Fruit fly (Drosophila melanogaster) whole organism, adult: ENCODE measurements around the gene CG31639.

ENCODE experiments used
- CG7045 ChIP-seq: fragments of 200-800 bp; sonication (Bioruptor generic); optimal IDR thresholded peaks from 2 replicates; lab custom pipeline; 2017; ENCODE audit warnings: missing biosample characterization, mild to moderate bottlenecking, missing genetic modification characterization
- Crg-1 ChIP-seq: fragments of 200-800 bp; sonication (Bioruptor generic); optimal IDR thresholded peaks from 2 replicates; lab custom pipeline; 2016; ENCODE audit warnings: missing biosample characterization, missing genetic modification characterization
- Hr96 ChIP-seq: fragments of 200-800 bp; sonication (Bioruptor generic); optimal IDR thresholded peaks from 2 replicates; lab custom pipeline; 2016; ENCODE audit warnings: missing biosample characterization, missing genetic modification characterization
- cic ChIP-seq: fragments of 200-800 bp; sonication (Bioruptor generic); optimal IDR thresholded peaks from 2 replicates; lab custom pipeline; 2017; ENCODE audit warnings: missing biosample characterization, mild to moderate bottlenecking, missing genetic modification characterization, moderate library complexity
- cnc ChIP-seq, 2 experiments: fragments of >200 bp; optimal IDR thresholded peaks; 2 replicates each; lab custom pipeline; 2017
- kay ChIP-seq: fragments of 200-800 bp; sonication (Bioruptor generic); peaks from one replicate; lab custom pipeline; 2016; ENCODE audit warnings: missing biosample characterization, missing genetic modification characterization, borderline replicate concordance
- pad ChIP-seq: fragments of 200-800 bp; sonication (Bioruptor generic); optimal IDR thresholded peaks from 3 replicates; lab custom pipeline; 2017; ENCODE audit warnings: missing biosample characterization, missing genetic modification characterization, mild to moderate bottlenecking, moderate library complexity, missing genetic modification reagents

DNA sequence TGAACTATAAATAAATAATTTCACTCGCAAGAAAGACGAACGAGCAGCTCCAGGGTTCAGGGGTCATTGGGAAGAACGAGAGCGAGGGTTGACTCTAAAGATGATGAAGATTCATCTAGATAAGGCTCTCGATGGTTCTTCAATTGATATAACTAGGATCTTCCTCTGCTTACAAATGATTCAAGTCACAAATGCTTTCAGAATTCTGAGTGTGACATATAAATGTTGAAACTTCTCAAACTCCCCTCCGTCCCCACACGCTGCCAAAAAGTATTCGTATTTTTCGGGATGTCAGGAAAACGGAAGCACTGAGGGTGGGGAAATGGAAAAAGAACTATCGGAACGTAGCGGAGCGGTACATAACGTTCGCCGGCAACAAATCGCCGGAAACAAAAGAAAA, 16.2 kb upstream of the CG31639 start:
- no peak for TF ChIP-seq Crg-1
- TF ChIP-seq Hr96 (GFP tag; lab: Kevin White, UChicago) = no peak
- no peak for TF ChIP-seq CG7045 (GFP tag; lab: Kevin White, UChicago)
- no peak for TF ChIP-seq pad (GFP tag; lab: Kevin White, UChicago)
- no peak for TF ChIP-seq cnc (optimal IDR thresholded peaks at IDR 0.05; lab: Kevin White, UChicago)
- no peak for TF ChIP-seq cic (GFP tag; lab: Kevin White, UChicago)
- no peak for TF ChIP-seq kay (GFP tag; lab: Kevin White, UChicago)
